Fruit fly (Drosophila melanogaster): ENCODE measurements around the gene mRpS9.

The mRpS9 gene

dm6 chr3R:7902313-7902872, at the start of gene mRpS9:
Gene mRpS9, minus strand, starts transcription at chr3R:7902667.
- TF ChIP-seq Sox15 (GFP tag; optimal IDR thresholded peaks at IDR 0.05) (no peak), Eip75B (GFP tag; optimal IDR thresholded peaks at IDR 0.05) (no peak), CG6163 (GFP tag; IDR thresholded peaks at IDR 0.05) (no peak), Ets21C (GFP tag; optimal IDR thresholded peaks at IDR 0.05) (no peak), CG9139 (GFP tag; optimal IDR thresholded peaks at IDR 0.05) (no peak), CG8119 (GFP tag; IDR thresholded peaks at IDR 0.05) (no peak), achi (GFP tag; optimal IDR thresholded peaks at IDR 0.05) (no peak), CG3919 (GFP tag; optimal IDR thresholded peaks at IDR 0.05) (no peak), CG3032 (tag; optimal IDR thresholded peaks at IDR 0.05) (no peak), CG16779 (tag; optimal IDR thresholded peaks at IDR 0.05) (no peak), svp (GFP tag) (no peak), net (GFP tag; optimal IDR thresholded peaks at IDR 0.05) (no peak), CG15336 (GFP tag; IDR thresholded peaks at IDR 0.05) (no peak), fkh (GFP tag; optimal IDR thresholded peaks at IDR 0.05) (no peak), Hr39 (GFP tag; optimal IDR thresholded peaks at IDR 0.05) (no peak), CG31627 (GFP tag; optimal IDR thresholded peaks at IDR 0.05) (no peak), fd59A (GFP tag; optimal IDR thresholded peaks at IDR 0.05) (no peak), CG6808 (GFP tag; optimal IDR thresholded peaks at IDR 0.05) (no peak), CG10631 (GFP tag; optimal IDR thresholded peaks at IDR 0.05) (no peak), fd85E (GFP tag; optimal IDR thresholded peaks at IDR 0.05) (no peak)

dm6 chr3R:7950147-7950546, 47.7 kb upstream of the mRpS9 start:
- peak; percentile 44 for TF ChIP-seq svp (GFP tag)
- no peak for TF ChIP-seq topi (GFP tag; optimal IDR thresholded peaks at IDR 0.05)
- no peak for TF ChIP-seq spab (GFP tag; optimal IDR thresholded peaks at IDR 0.05)
- no peak for TF ChIP-seq Hr38 (GFP tag; optimal IDR thresholded peaks at IDR 0.05)
- peak; percentile 62 for TF ChIP-seq dsx (GFP tag; optimal IDR thresholded peaks at IDR 0.05; ENCODE audit: poor library complexity, severe bottlenecking)
- no peak for TF ChIP-seq pdm3 (GFP tag; optimal IDR thresholded peaks at IDR 0.05)

- TF ChIP-seq Ets96B (tag; optimal IDR thresholded peaks at IDR 0.05) (no peak), CG11762 (GFP tag; optimal IDR thresholded peaks at IDR 0.05; ENCODE audit: insufficient read depth) (no peak), Sox15 (GFP tag; optimal IDR thresholded peaks at IDR 0.05) (no peak), dac (GFP tag; optimal IDR thresholded peaks at IDR 0.05) (no peak), CG15336 (GFP tag; IDR thresholded peaks at IDR 0.05) (peak; percentile 23; the same call in 1 of the 2 replicates), CG31627 (GFP tag; optimal IDR thresholded peaks at IDR 0.05) (no peak), fd85E (GFP tag; optimal IDR thresholded peaks at IDR 0.05) (no peak), Gug (GFP tag; IDR thresholded peaks at IDR 0.05) (no peak), Smox (GFP tag; optimal IDR thresholded peaks at IDR 0.05) (no peak), CG34406 (GFP tag; optimal IDR thresholded peaks at IDR 0.05) (no peak), CG8119 (GFP tag; IDR thresholded peaks at IDR 0.05) (peak; percentile 59; the same call in 2 of the 3 replicates), CG6276 (GFP tag; optimal IDR thresholded peaks at IDR 0.05) (peak; percentile 60), CG8319 (GFP tag; optimal IDR thresholded peaks at IDR 0.05) (no peak), fkh (GFP tag; optimal IDR thresholded peaks at IDR 0.05) (no peak), Lpt (GFP tag; optimal IDR thresholded peaks at IDR 0.05) (peak; percentile 30), topi (GFP tag; optimal IDR thresholded peaks at IDR 0.05) (no peak), salr (GFP tag; optimal IDR thresholded peaks at IDR 0.05) (no peak), CG6808 (GFP tag; optimal IDR thresholded peaks at IDR 0.05) (no peak), CG6163 (GFP tag; IDR thresholded peaks at IDR 0.05) (0 out of 3 replicates have a peak, but pooled peaks have one; percentile 38), OdsH (GFP tag; optimal IDR thresholded peaks at IDR 0.05) (no peak), achi (GFP tag; optimal IDR thresholded peaks at IDR 0.05) (no peak), CG32006 (GFP tag; optimal IDR thresholded peaks at IDR 0.05) (peak; percentile 7), dsx (GFP tag; optimal IDR thresholded peaks at IDR 0.05; ENCODE audit: poor library complexity, severe bottlenecking) (peak; percentile 6), Sox14 (GFP tag; optimal IDR thresholded peaks at IDR 0.05) (no peak), Met (GFP tag; optimal IDR thresholded peaks at IDR 0.05) (no peak), esn (GFP tag; optimal IDR thresholded peaks at IDR 0.05) (no peak), CG16779 (tag; optimal IDR thresholded peaks at IDR 0.05) (peak; percentile 30), CG7368 (GFP tag; optimal IDR thresholded peaks at IDR 0.05) (no peak), spab (GFP tag; optimal IDR thresholded peaks at IDR 0.05) (no peak), svp (GFP tag) (no peak), pdm3 (GFP tag; optimal IDR thresholded peaks at IDR 0.05) (no peak), Eip78C (GFP tag) (peak; percentile 73), CG6792 (GFP tag; optimal IDR thresholded peaks at IDR 0.05) (no peak), eg (GFP tag; IDR thresholded peaks at IDR 0.05) (no peak), Sox102F (GFP tag; optimal IDR thresholded peaks at IDR 0.05) (no peak), Blimp-1 (GFP tag; optimal IDR thresholded peaks at IDR 0.05) (no peak), net (GFP tag; optimal IDR thresholded peaks at IDR 0.05) (peak; percentile 28)
Observed at dm6 chr3R:7947349-7947748, 44.9 kb upstream of the mRpS9 start.
